Fruit fly (Drosophila melanogaster) whole organism, embryonic: ENCODE results near the gene Ptp4E.

Experiments used
- Aef1 ChIP-seq: fragments of 200-800 bp; sonication (Bioruptor generic); IDR thresholded peaks from 3 replicates; pipeline ENCODE4 v1.3.6; 2022; ENCODE audit warnings: missing biosample characterization, missing genetic modification characterization
- BtbVII ChIP-seq: fragments of 200-800 bp; sonication (Bioruptor generic); optimal IDR thresholded peaks from 3 replicates; lab custom pipeline; 2017; ENCODE audit warnings: missing biosample characterization, mild to moderate bottlenecking, missing genetic modification characterization
- CG10654 ChIP-seq: fragments of 200-800 bp; sonication (Bioruptor generic); optimal IDR thresholded peaks from 2 replicates; lab custom pipeline; 2016; ENCODE audit warnings: missing biosample characterization, missing genetic modification characterization
- CG10959 ChIP-seq: fragments of 200-800 bp; sonication (Bioruptor generic); IDR thresholded peaks from 2 replicates; pipeline ENCODE4 v1.3.6; 2022; ENCODE audit warnings: missing biosample characterization, missing genetic modification characterization
- CG12219 ChIP-seq: fragments of 200-800 bp; sonication (Bioruptor generic); optimal IDR thresholded peaks from 3 replicates; lab custom pipeline; 2018; ENCODE audit warnings: missing biosample characterization, mild to moderate bottlenecking, missing genetic modification characterization
- CG13624 ChIP-seq: fragments of 200-800 bp; sonication (Bioruptor generic); optimal IDR thresholded peaks from 2 replicates; lab custom pipeline; 2016; ENCODE audit warnings: missing biosample characterization, missing genetic modification characterization
- CG14860 ChIP-seq: fragments of 200-800 bp; sonication (Bioruptor generic); IDR thresholded peaks from 3 replicates; pipeline ENCODE4 v1.3.6; 2022; ENCODE audit warnings: missing biosample characterization, missing genetic modification characterization; ENCODE audit not compliant: partially characterized antibody
- CG2678 ChIP-seq: fragments of 200-800 bp; sonication (Bioruptor generic); optimal IDR thresholded peaks from 3 replicates; lab custom pipeline; 2019; ENCODE audit warnings: missing biosample characterization, mild to moderate bottlenecking, missing genetic modification characterization, moderate library complexity
- CG3065 ChIP-seq: fragments of 200-800 bp; sonication (Bioruptor generic); optimal IDR thresholded peaks from 2 replicates; lab custom pipeline; 2016; ENCODE audit warnings: missing biosample characterization, missing genetic modification characterization
- CG31441 ChIP-seq: fragments of 200-800 bp; sonication (Bioruptor generic); IDR thresholded peaks from 2 replicates; pipeline ENCODE4 v1.3.6; 2022; ENCODE audit warnings: missing biosample characterization, missing genetic modification characterization
- CG32767 ChIP-seq: fragments of 200-800 bp; sonication (Bioruptor generic); IDR thresholded peaks from 2 replicates; pipeline ENCODE4 v1.3.6; 2022; ENCODE audit warnings: missing biosample characterization, missing genetic modification characterization
- CG3281 ChIP-seq: fragments of 200-800 bp; sonication (Bioruptor generic); optimal IDR thresholded peaks from 3 replicates; lab custom pipeline; 2017; ENCODE audit warnings: missing biosample characterization, mild to moderate bottlenecking, missing genetic modification characterization
- CG33213 ChIP-seq: fragments of 200-800 bp; sonication (Bioruptor generic); optimal IDR thresholded peaks from 3 replicates; lab custom pipeline; 2016; ENCODE audit warnings: missing biosample characterization, missing genetic modification characterization
- CG34224 ChIP-seq: fragments of 200-800 bp; sonication (Bioruptor generic); IDR thresholded peaks from 3 replicates; pipeline ENCODE4 v1.3.6; 2022; ENCODE audit warnings: missing biosample characterization, missing genetic modification characterization; ENCODE audit not compliant: partially characterized antibody
- CG4404 ChIP-seq: fragments of 200-800 bp; sonication (Bioruptor generic); IDR thresholded peaks from 2 replicates; pipeline ENCODE4 v1.3.6; 2022; ENCODE audit warnings: missing biosample characterization, missing genetic modification characterization
- CG4820 ChIP-seq: fragments of 200-800 bp; sonication (Bioruptor generic); optimal IDR thresholded peaks from 3 replicates; lab custom pipeline; 2016; ENCODE audit warnings: missing biosample characterization, missing genetic modification characterization
- Drgx ChIP-seq: fragments of 200-800 bp; sonication (Bioruptor generic); IDR thresholded peaks from 2 replicates; pipeline ENCODE4 v1.3.6; 2022; ENCODE audit warnings: missing biosample characterization, missing genetic modification characterization
- Elba2 ChIP-seq: fragments of 200-800 bp; sonication (Bioruptor generic); optimal IDR thresholded peaks from 3 replicates; lab custom pipeline; 2016; ENCODE audit warnings: missing biosample characterization, missing genetic modification characterization
- Ets65A ChIP-seq: fragments of 200-800 bp; sonication (Bioruptor generic); peaks from one replicate; lab custom pipeline; 2016; ENCODE audit warnings: missing biosample characterization, missing genetic modification characterization
- Hr3 ChIP-seq: fragments of 200-800 bp; sonication (Bioruptor generic); optimal IDR thresholded peaks from 3 replicates; lab custom pipeline; 2016; ENCODE audit warnings: missing biosample characterization, missing genetic modification characterization
- PHDP ChIP-seq: fragments of 200-800 bp; sonication (Bioruptor generic); optimal IDR thresholded peaks from 3 replicates; lab custom pipeline; 2018; ENCODE audit warnings: missing biosample characterization, mild to moderate bottlenecking, missing genetic modification characterization, moderate library complexity
- Sox102F ChIP-seq: fragments of 200-800 bp; sonication (Bioruptor generic); optimal IDR thresholded peaks from 2 replicates; lab custom pipeline; 2018; ENCODE audit warnings: missing biosample characterization, mild to moderate bottlenecking, missing genetic modification characterization, moderate library complexity
- ato ChIP-seq: fragments of 200-800 bp; sonication (Bioruptor generic); IDR thresholded peaks from 2 replicates; pipeline ENCODE4 v1.3.6; 2022; ENCODE audit warnings: missing biosample characterization, missing genetic modification characterization; ENCODE audit not compliant: partially characterized antibody
- az2 ChIP-seq: fragments of 200-800 bp; sonication (Bioruptor generic); optimal IDR thresholded peaks from 3 replicates; lab custom pipeline; 2016; ENCODE audit warnings: missing biosample characterization, missing genetic modification characterization
- cg ChIP-seq: fragments of 200-800 bp; sonication (Bioruptor generic); optimal IDR thresholded peaks from 3 replicates; lab custom pipeline; 2019; ENCODE audit warnings: missing biosample characterization, mild to moderate bottlenecking, missing genetic modification characterization, moderate library complexity
- chif ChIP-seq, 2 experiments: fragments of 200-800 bp; sonication (Bioruptor generic); optimal IDR thresholded peaks; 3 replicates each; lab custom pipeline; 2016; ENCODE audit warnings: missing biosample characterization in 2 of 2, missing genetic modification characterization in 2 of 2
- crol ChIP-seq: fragments of 200-800 bp; sonication (Bioruptor generic); IDR thresholded peaks from 2 replicates; pipeline ENCODE4 v1.3.6; 2022; ENCODE audit warnings: missing biosample characterization, missing genetic modification characterization
- dati ChIP-seq: fragments of 200-800 bp; sonication (Bioruptor generic); IDR thresholded peaks from 2 replicates; pipeline ENCODE4 v1.3.6; 2022; ENCODE audit warnings: missing biosample characterization, missing genetic modification characterization
- disco-r ChIP-seq: fragments of 200-800 bp; sonication (Bioruptor generic); optimal IDR thresholded peaks from 2 replicates; lab custom pipeline; 2016; ENCODE audit warnings: missing biosample characterization, missing genetic modification characterization
- dm ChIP-seq: fragments of 200-800 bp; sonication (Bioruptor generic); optimal IDR thresholded peaks from 3 replicates; lab custom pipeline; 2016; ENCODE audit warnings: missing biosample characterization, missing genetic modification characterization
- ewg ChIP-seq: fragments of 200-800 bp; sonication (Bioruptor generic); optimal IDR thresholded peaks from 3 replicates; lab custom pipeline; 2017; ENCODE audit warnings: mild to moderate bottlenecking, missing biosample characterization, missing genetic modification reagents, missing genetic modification characterization
- fd3F ChIP-seq: fragments of 200-800 bp; sonication (Bioruptor generic); optimal IDR thresholded peaks from 2 replicates; lab custom pipeline; 2018; ENCODE audit warnings: missing biosample characterization, mild to moderate bottlenecking, missing genetic modification characterization, moderate library complexity
- fd96Cb ChIP-seq: fragments of 200-800 bp; sonication (Bioruptor generic); optimal IDR thresholded peaks from 2 replicates; lab custom pipeline; 2018; ENCODE audit warnings: missing biosample characterization, mild to moderate bottlenecking, missing genetic modification characterization, moderate library complexity
- ftz-f1 ChIP-seq: fragments of 200-800 bp; sonication (Bioruptor generic); optimal IDR thresholded peaks from 2 replicates; lab custom pipeline; 2016; ENCODE audit warnings: missing biosample characterization, missing genetic modification characterization
- gsb-n ChIP-seq: fragments of 200-800 bp; sonication (Bioruptor generic); optimal IDR thresholded peaks from 3 replicates; lab custom pipeline; 2018; ENCODE audit warnings: missing biosample characterization, mild to moderate bottlenecking, missing genetic modification characterization
- inv ChIP-seq: fragments of 200-800 bp; sonication (Bioruptor generic); IDR thresholded peaks from 2 replicates; pipeline ENCODE4 v1.3.6; 2022; ENCODE audit warnings: missing biosample characterization, missing genetic modification characterization; ENCODE audit not compliant: partially characterized antibody
- lab ChIP-seq: fragments of 200-800 bp; sonication (Bioruptor generic); optimal IDR thresholded peaks from 3 replicates; lab custom pipeline; 2017; ENCODE audit warnings: missing biosample characterization, missing genetic modification characterization, mild to moderate bottlenecking, moderate library complexity, missing genetic modification reagents
- nau ChIP-seq: fragments of 200-800 bp; sonication (Bioruptor generic); optimal IDR thresholded peaks from 3 replicates; lab custom pipeline; 2017; ENCODE audit warnings: missing biosample characterization, mild to moderate bottlenecking, missing genetic modification characterization, missing genetic modification reagents
- pb ChIP-seq: fragments of 200-800 bp; sonication (Bioruptor generic); optimal IDR thresholded peaks from 3 replicates; lab custom pipeline; 2016; ENCODE audit warnings: missing biosample characterization, missing genetic modification characterization
- scrt ChIP-seq: fragments of 200-800 bp; sonication (Bioruptor generic); optimal IDR thresholded peaks from 2 replicates; lab custom pipeline; 2018; ENCODE audit warnings: missing biosample characterization, mild to moderate bottlenecking, missing genetic modification characterization, moderate library complexity
- sens ChIP-seq: fragments of 200-800 bp; sonication (Bioruptor generic); peaks from one replicate; lab custom pipeline; 2016; ENCODE audit warnings: missing biosample characterization, missing genetic modification characterization
- slbo ChIP-seq: fragments of 200-800 bp; sonication (Bioruptor generic); IDR thresholded peaks from 2 replicates; pipeline ENCODE4 v1.3.6; 2022; ENCODE audit warnings: missing biosample characterization, missing genetic modification characterization
- sqz ChIP-seq: fragments of 200-800 bp; sonication (Bioruptor generic); optimal IDR thresholded peaks from 3 replicates; lab custom pipeline; 2018; ENCODE audit warnings: missing biosample characterization, mild to moderate bottlenecking, missing genetic modification characterization
- sug ChIP-seq: fragments of 200-800 bp; optimal IDR thresholded peaks from 2 replicates; lab custom pipeline; 2019; ENCODE audit warnings: missing biosample characterization, mild to moderate bottlenecking, missing genetic modification characterization, moderate library complexity
- tio ChIP-seq: fragments of 200-800 bp; sonication (Bioruptor generic); optimal IDR thresholded peaks from 2 replicates; lab custom pipeline; 2017; ENCODE audit warnings: missing biosample characterization, missing genetic modification characterization, inconsistent platforms
- vfl ChIP-seq: fragments of 200-800 bp; sonication (Bioruptor generic); optimal IDR thresholded peaks from 2 replicates; lab custom pipeline; 2016; ENCODE audit warnings: missing biosample characterization, missing genetic modification characterization
- wor ChIP-seq: fragments of 200-800 bp; sonication (Bioruptor generic); IDR thresholded peaks from 2 replicates; pipeline ENCODE4 v1.3.6; 2022; ENCODE audit warnings: missing biosample characterization, missing genetic modification characterization
- yki ChIP-seq: fragments of >200 bp; optimal IDR thresholded peaks from 3 replicates; lab custom pipeline; 2018
- zen2 ChIP-seq: fragments of 200-800 bp; sonication (Bioruptor generic); IDR thresholded peaks from 3 replicates; pipeline ENCODE4 v1.3.6; 2022; ENCODE audit warnings: missing biosample characterization, missing genetic modification characterization; ENCODE audit not compliant: partially characterized antibody
- zf30C ChIP-seq: fragments of 200-800 bp; sonication (Bioruptor generic); optimal IDR thresholded peaks from 3 replicates; lab custom pipeline; 2018; ENCODE audit warnings: missing biosample characterization, mild to moderate bottlenecking, missing genetic modification characterization

Ptp4E gene

dm6 chrX:4918228-4919022, 20.5 kb upstream of the Ptp4E start, which contains the start of the genes CG4041 and Hgsnat (continued):
- no peak for TF ChIP-seq CG31441 (GFP tag; lab: Robert Waterston, UW)
- no peak for TF ChIP-seq yki (lab: Kevin White, UChicago)
- TF ChIP-seq sens (GFP tag; lab: Kevin White, UChicago), result peak; percentile 74
- TF ChIP-seq chif (GFP tag; optimal IDR thresholded peaks at IDR 0.05; lab: Kevin White, UChicago), result no peak
- peak; percentile 10 for TF ChIP-seq PHDP
- TF ChIP-seq sug (tag; lab: Kevin White, UChicago), result peak; percentile 4
- TF ChIP-seq wor (GFP tag; lab: Robert Waterston, UW), result no peak
- TF ChIP-seq CG3065 (GFP tag; lab: Kevin White, UChicago), result no peak
- TF ChIP-seq Sox102F (GFP tag; lab: Kevin White, UChicago), result peak; percentile 13
- no peak for TF ChIP-seq gsb-n
- TF ChIP-seq fd96Cb, result no peak
- no peak for TF ChIP-seq vfl (GFP tag; lab: Kevin White, UChicago)
- no peak for TF ChIP-seq CG2678 (tag; lab: Kevin White, UChicago)
- peak; percentile 65 for TF ChIP-seq scrt
- TF ChIP-seq Ets65A (GFP tag; lab: Kevin White, UChicago), result peak; percentile 81
- TF ChIP-seq tio (GFP tag; lab: Kevin White, UChicago), result no peak
- TF ChIP-seq zen2 (GFP tag; lab: Robert Waterston, UW), result no peak
- TF ChIP-seq CG4404 (GFP tag; lab: Robert Waterston, UW), result no peak
- no peak for TF ChIP-seq az2 (GFP tag; lab: Kevin White, UChicago)
- TF ChIP-seq cg (GFP tag; lab: Kevin White, UChicago), result no peak
- TF ChIP-seq Elba2, result peak; percentile 84
- peak; percentile 19 for TF ChIP-seq dm (GFP tag; lab: Kevin White, UChicago)
- no peak for TF ChIP-seq disco-r (GFP tag; lab: Kevin White, UChicago)
- TF ChIP-seq Drgx (GFP tag; lab: Robert Waterston, UW), result no peak
- TF ChIP-seq CG34224 (GFP tag; lab: Robert Waterston, UW), result no peak
- no peak for TF ChIP-seq CG33213 (GFP tag; lab: Kevin White, UChicago)
- no peak for TF ChIP-seq CG10959 (GFP tag; lab: Robert Waterston, UW)
- no peak for TF ChIP-seq zf30C (GFP tag; lab: Kevin White, UChicago)
- TF ChIP-seq CG3281 (GFP tag; lab: Kevin White, UChicago), result peak; percentile 18
- TF ChIP-seq CG14860, result no peak
- no peak for TF ChIP-seq CG12219 (GFP tag; lab: Kevin White, UChicago)
- TF ChIP-seq pb (GFP tag; lab: Kevin White, UChicago), result no peak
- TF ChIP-seq crol, result no peak
- no peak for TF ChIP-seq ato (GFP tag; lab: Robert Waterston, UW)
- TF ChIP-seq CG4820 (GFP tag; lab: Kevin White, UChicago), result peak; percentile 3
- TF ChIP-seq Aef1, result peak; percentile 72
- TF ChIP-seq sqz, result peak; percentile 74
- no peak for TF ChIP-seq inv
- peak; percentile 18 for TF ChIP-seq CG13624 (GFP tag; lab: Kevin White, UChicago)
- no peak for TF ChIP-seq CG32767
- peak; percentile 4 for TF ChIP-seq Hr3 (GFP tag; lab: Kevin White, UChicago)
- TF ChIP-seq BtbVII (GFP tag; lab: Kevin White, UChicago), result no peak
- TF ChIP-seq dati (GFP tag; lab: Robert Waterston, UW), result no peak
- TF ChIP-seq ewg (GFP tag; lab: Kevin White, UChicago), result no peak
- TF ChIP-seq slbo (GFP tag; lab: Robert Waterston, UW), result peak; percentile 31; the same call in 1 of the 2 replicates
- no peak for TF ChIP-seq fd3F (GFP tag; lab: Kevin White, UChicago)
- TF ChIP-seq CG10654, result peak; percentile 22
- TF ChIP-seq nau (GFP tag; lab: Kevin White, UChicago), result peak; percentile 1
- TF ChIP-seq ftz-f1 (GFP tag; lab: Kevin White, UChicago), result no peak
- peak; percentile 26 for TF ChIP-seq lab (GFP tag; lab: Kevin White, UChicago)
